Fruit fly (Drosophila melanogaster) S2 (cell line): ENCODE results near the gene PTPMT1.

Source experiments
- CG8478 ChIP-seq: fragments of >200 bp; optimal IDR thresholded peaks from 2 replicates; lab custom pipeline; 2018
- CTCF ChIP-seq, 2 experiments: fragments of >200 bp; optimal IDR thresholded peaks; 2 replicates each; lab custom pipeline; 2018

PTPMT1 gene

dm6 chr3R:23757912-23758607 lies at the start of gene PTPMT1, which contains the start of gene Hrd3:
Gene PTPMT1 (plus strand): TSS chr3R:23758339.
Gene Hrd3 (minus strand): TSS chr3R:23758557.
- no peak for TF ChIP-seq CTCF (optimal IDR thresholded peaks at IDR 0.05; lab: Kevin White, UChicago)

dm6 chr3R:23709508-23710208 lies 48.5 kb upstream of the PTPMT1 start, which contains the start of gene CG10301:
Gene CG10301 (plus strand): TSS chr3R:23710158.
- TF ChIP-seq CTCF (optimal IDR thresholded peaks at IDR 0.05; lab: Kevin White, UChicago) (no peak), CG8478 (lab: Kevin White, UChicago) (no peak)

dm6 chr3R:23711195-23711594 lies 46.9 kb upstream of the PTPMT1 start, which contains the start of gene CG10300:
Gene CG10300 (plus strand): TSS chr3R:23711527.
- TF ChIP-seq CG8478 (lab: Kevin White, UChicago) = no peak
- TF ChIP-seq CTCF (optimal IDR thresholded peaks at IDR 0.05; lab: Kevin White, UChicago) = no peak

DNA sequence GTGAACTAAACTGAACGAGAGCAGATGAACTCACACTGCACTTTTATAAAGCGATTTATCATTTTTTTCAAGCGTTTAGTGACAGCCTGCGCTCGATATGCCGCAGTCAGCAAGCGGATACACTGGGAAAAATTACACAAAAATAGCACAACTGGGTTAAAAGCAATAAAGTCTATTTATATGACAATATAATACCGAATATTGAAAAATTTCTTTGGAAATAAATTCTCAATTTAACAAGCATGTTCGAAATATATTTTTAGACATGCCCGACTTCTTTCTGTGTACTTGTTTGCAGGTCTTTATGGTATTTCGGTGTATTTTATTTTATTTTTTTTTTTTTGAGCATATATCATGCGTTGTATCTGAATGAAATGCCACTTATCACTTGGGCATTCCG lies 44.2 kb upstream of the PTPMT1 start:
- TF ChIP-seq CG8478 (lab: Kevin White, UChicago) = no peak
- TF ChIP-seq CTCF (optimal IDR thresholded peaks at IDR 0.05; lab: Kevin White, UChicago) = no peak

DNA sequence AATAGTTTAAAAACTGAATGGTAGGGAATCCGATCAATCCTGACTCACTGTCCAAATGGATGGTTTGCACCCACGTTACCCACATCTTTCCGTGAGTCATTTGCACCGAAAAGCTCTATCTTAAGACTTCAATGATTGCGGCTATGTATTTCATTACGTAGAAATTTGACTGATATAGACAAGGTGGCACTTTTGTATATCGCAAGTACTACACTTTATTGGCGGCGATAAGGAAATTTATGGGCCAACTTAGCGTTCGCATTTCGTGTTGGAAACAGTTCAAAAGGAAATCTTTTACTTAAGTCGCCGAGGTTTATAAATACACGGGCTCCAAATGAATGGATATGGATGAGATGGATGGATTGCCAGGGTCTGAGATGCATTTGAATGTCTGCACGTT lies 43.3 kb upstream of the PTPMT1 start:
- no peak for TF ChIP-seq CG8478 (lab: Kevin White, UChicago)
- no peak for TF ChIP-seq CTCF (optimal IDR thresholded peaks at IDR 0.05; lab: Kevin White, UChicago)

dm6 chr3R:23718297-23718941 lies 39.7 kb upstream of the PTPMT1 start, which contains the start of gene nau:
Gene nau (minus strand): TSS chr3R:23718357.
- no peak for TF ChIP-seq CG8478 (lab: Kevin White, UChicago)
- no peak for TF ChIP-seq CTCF (optimal IDR thresholded peaks at IDR 0.05; lab: Kevin White, UChicago)

dm6 chr3R:23721525-23721924 lies 36.6 kb upstream of the PTPMT1 start, which contains the start of gene CG10232:
Gene CG10232 (minus strand): TSS chr3R:23721625.
- TF ChIP-seq CG8478 (lab: Kevin White, UChicago) = no peak
- no peak for TF ChIP-seq CTCF (optimal IDR thresholded peaks at IDR 0.05; lab: Kevin White, UChicago)

dm6 chr3R:23721936-23722335 lies 36.2 kb upstream of the PTPMT1 start:
- TF ChIP-seq CG8478 (lab: Kevin White, UChicago) (no peak), CTCF (optimal IDR thresholded peaks at IDR 0.05; lab: Kevin White, UChicago) (peak; percentile 54 to 90)

- TF ChIP-seq CTCF (optimal IDR thresholded peaks at IDR 0.05; lab: Kevin White, UChicago) (no peak), CG8478 (lab: Kevin White, UChicago) (no peak)
These were observed 35.3 kb upstream of the PTPMT1 start, which contains the start of gene CG10365 for dm6 chr3R:23722680-23723372. Gene CG10365 (plus strand): TSS chr3R:23723331.

DNA sequence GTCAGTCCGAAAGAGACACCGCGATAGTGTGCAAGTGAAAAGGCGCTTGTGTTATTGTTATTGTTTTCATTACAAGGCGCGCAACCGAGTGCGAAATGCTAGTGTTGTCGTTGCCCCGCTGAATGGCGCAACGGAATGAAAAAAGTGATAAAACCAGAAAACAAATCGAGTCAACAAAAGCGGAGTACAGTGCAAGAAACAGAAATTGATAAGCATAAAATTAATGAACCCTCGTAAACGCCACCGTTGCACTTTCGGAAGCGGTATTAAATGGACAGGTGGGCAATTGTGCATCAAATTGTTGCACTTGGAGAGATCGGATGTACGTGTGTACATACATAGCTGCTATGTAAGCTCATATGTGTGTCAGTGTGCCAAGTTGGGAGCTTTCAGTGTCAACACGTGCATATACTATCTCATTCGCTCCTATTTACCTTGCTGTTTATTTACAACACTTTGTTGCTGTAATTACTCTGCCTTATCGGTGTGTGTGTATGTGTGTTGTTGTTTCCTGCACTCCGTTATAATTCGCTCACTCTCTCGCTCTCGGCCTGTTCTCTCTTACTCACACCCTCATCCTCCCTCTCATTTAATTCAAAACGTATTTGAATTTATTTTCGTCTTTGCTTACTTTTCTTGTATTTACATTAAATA lies 34.6 kb upstream of the PTPMT1 start:
- TF ChIP-seq CTCF (optimal IDR thresholded peaks at IDR 0.05; lab: Kevin White, UChicago) (no peak), CG8478 (lab: Kevin White, UChicago) (no peak)

DNA sequence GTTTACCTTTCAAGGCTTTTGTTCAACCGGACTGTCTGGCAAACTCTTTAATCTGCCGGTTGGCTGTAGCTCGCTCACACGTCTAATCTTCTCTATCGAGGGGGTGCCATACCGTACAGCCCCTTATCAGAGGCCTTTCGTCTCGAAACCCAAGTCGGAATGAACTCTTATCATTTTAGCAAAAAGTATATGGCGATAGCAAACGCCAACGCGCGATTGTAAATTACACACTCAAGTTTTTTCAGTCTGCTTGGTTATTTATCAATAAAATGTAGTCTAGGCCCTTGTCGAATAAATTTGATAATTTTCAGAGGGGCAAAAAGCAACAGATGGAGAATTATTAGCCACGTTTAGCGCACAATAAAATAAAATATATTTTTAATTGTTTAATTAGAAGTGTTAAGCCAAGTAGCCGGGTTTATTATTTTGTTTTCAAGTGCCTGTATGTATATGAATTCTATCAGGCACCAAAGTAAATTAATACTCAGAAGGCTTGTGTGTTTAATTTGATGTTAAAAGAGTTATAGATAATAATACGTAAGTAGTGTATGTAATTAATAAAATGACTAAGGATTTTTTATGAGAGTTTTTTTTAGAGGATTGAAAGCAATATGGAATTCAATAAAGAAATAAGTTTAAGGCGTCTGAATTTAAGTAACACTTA lies 33.2 kb upstream of the PTPMT1 start:
- no peak for TF ChIP-seq CTCF (optimal IDR thresholded peaks at IDR 0.05; lab: Kevin White, UChicago)
- no peak for TF ChIP-seq CG8478 (lab: Kevin White, UChicago)

DNA sequence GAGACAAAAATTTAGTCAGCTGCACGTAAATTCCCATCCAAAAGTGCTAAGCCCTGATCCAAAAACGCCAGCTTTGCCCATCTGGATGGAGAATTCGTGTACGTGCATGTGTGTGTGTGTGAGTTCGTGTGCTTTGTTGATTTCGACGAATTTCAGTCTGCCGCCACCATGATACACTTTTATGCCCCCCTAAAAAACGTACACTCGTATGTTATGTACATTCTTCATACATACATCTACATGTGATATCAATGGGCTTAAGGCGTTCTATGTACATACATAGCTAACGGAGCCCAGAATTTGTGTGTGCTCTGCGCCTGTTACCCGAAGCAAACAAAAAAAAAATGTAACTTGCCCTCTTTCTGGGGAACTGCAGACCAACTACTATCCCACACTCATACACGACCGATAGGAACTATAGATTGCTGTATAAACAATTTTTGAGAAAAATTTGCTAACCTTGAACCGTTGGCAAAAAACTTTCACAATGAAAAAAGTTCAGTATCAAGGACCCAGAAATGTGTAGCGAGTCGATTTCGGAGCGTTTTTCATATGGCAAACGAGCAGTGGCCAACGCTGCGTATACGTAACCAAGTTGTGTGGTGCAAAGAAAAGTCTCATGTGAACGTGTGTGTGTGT lies 32.3 kb upstream of the PTPMT1 start:
- TF ChIP-seq CG8478 (lab: Kevin White, UChicago) (no peak), CTCF (optimal IDR thresholded peaks at IDR 0.05; lab: Kevin White, UChicago) (no peak)

DNA sequence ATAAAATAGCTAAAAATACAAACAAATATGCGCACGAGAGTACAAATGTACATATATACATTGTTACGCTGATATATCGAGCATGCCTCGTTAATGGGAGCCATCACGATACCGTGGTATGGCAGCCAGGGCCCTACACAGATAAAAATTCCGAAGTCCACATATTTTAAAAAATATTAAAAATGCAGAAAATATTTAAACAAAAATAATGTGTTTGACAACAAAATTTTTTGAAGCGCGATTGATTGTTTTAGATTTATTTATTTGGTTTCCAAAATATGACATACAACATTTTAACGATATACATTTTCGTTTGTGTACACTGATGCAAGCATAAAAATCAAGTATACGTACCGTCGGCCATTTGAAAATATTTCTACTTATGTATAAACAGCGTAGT lies 31.4 kb upstream of the PTPMT1 start:
- TF ChIP-seq CG8478 (lab: Kevin White, UChicago) (no peak), CTCF (optimal IDR thresholded peaks at IDR 0.05; lab: Kevin White, UChicago) (no peak)
